Worm (Caenorhabditis elegans): ENCODE results near the gene nlp-29.

- no peak for TF ChIP-seq fos-1 (tag; optimal IDR thresholded peaks at IDR 0.05)
- no peak for TF ChIP-seq ztf-11 (tag; optimal IDR thresholded peaks at IDR 0.05)
- TF ChIP-seq nhr-11 (tag; optimal IDR thresholded peaks at IDR 0.05) = no peak
- TF ChIP-seq mbf-1 (tag; optimal IDR thresholded peaks at IDR 0.05) = no peak
- no peak for TF ChIP-seq dmd-4 (tag; optimal IDR thresholded peaks at IDR 0.05)
- no peak for TF ChIP-seq nhr-10 (tag; optimal IDR thresholded peaks at IDR 0.05)
- TF ChIP-seq ceh-16 (tag; optimal IDR thresholded peaks at IDR 0.05) = no peak
- TF ChIP-seq blmp-1 (tag; optimal IDR thresholded peaks at IDR 0.05; ENCODE audit: insufficient read depth) = no peak
Measured at ce11 chrV:4034303-4034702, 50.1 kb downstream of the nlp-29 start, which contains the start of gene C49G7.7.
